Fruit fly (Drosophila melanogaster) whole organism, adult: ENCODE measurements around the gene CG31917.

Experiments
- CG12768 ChIP-seq: fragments of 200-800 bp; sonication (Bioruptor generic); optimal IDR thresholded peaks from 2 replicates; lab custom pipeline; 2017; ENCODE audit warnings: missing biosample characterization, missing genetic modification characterization, mild to moderate bottlenecking, moderate library complexity, missing genetic modification reagents
- CG14711 ChIP-seq: fragments of 200-800 bp; sonication (Bioruptor generic); optimal IDR thresholded peaks from 2 replicates; lab custom pipeline; 2018; ENCODE audit warnings: missing biosample characterization, mild to moderate bottlenecking, missing genetic modification characterization, moderate library complexity
- CG1620 ChIP-seq: fragments of 200-800 bp; sonication (Bioruptor generic); optimal IDR thresholded peaks from 2 replicates; lab custom pipeline; 2016; ENCODE audit warnings: missing biosample characterization, missing genetic modification characterization
- CG33017 ChIP-seq: fragments of 200-800 bp; sonication (Bioruptor generic); optimal IDR thresholded peaks from 2 replicates; lab custom pipeline; 2018; ENCODE audit warnings: missing biosample characterization, mild to moderate bottlenecking, missing genetic modification characterization, moderate library complexity
- CG7045 ChIP-seq: fragments of 200-800 bp; sonication (Bioruptor generic); optimal IDR thresholded peaks from 2 replicates; lab custom pipeline; 2017; ENCODE audit warnings: missing biosample characterization, mild to moderate bottlenecking, missing genetic modification characterization
- CG7101 ChIP-seq: fragments of 200-800 bp; sonication (Bioruptor generic); optimal IDR thresholded peaks from 2 replicates; lab custom pipeline; 2018; ENCODE audit warnings: missing biosample characterization, mild to moderate bottlenecking, missing genetic modification characterization, moderate library complexity
- Crg-1 ChIP-seq: fragments of 200-800 bp; sonication (Bioruptor generic); optimal IDR thresholded peaks from 2 replicates; lab custom pipeline; 2016; ENCODE audit warnings: missing biosample characterization, missing genetic modification characterization
- bab1 ChIP-seq: fragments of 200-800 bp; sonication (Bioruptor generic); optimal IDR thresholded peaks from 3 replicates; lab custom pipeline; 2019; ENCODE audit warnings: missing biosample characterization, mild to moderate bottlenecking, missing genetic modification characterization, moderate library complexity
- cic ChIP-seq: fragments of 200-800 bp; sonication (Bioruptor generic); optimal IDR thresholded peaks from 2 replicates; lab custom pipeline; 2017; ENCODE audit warnings: missing biosample characterization, mild to moderate bottlenecking, missing genetic modification characterization, moderate library complexity
- pad ChIP-seq: fragments of 200-800 bp; sonication (Bioruptor generic); optimal IDR thresholded peaks from 3 replicates; lab custom pipeline; 2017; ENCODE audit warnings: missing biosample characterization, missing genetic modification characterization, mild to moderate bottlenecking, moderate library complexity, missing genetic modification reagents

DNA sequence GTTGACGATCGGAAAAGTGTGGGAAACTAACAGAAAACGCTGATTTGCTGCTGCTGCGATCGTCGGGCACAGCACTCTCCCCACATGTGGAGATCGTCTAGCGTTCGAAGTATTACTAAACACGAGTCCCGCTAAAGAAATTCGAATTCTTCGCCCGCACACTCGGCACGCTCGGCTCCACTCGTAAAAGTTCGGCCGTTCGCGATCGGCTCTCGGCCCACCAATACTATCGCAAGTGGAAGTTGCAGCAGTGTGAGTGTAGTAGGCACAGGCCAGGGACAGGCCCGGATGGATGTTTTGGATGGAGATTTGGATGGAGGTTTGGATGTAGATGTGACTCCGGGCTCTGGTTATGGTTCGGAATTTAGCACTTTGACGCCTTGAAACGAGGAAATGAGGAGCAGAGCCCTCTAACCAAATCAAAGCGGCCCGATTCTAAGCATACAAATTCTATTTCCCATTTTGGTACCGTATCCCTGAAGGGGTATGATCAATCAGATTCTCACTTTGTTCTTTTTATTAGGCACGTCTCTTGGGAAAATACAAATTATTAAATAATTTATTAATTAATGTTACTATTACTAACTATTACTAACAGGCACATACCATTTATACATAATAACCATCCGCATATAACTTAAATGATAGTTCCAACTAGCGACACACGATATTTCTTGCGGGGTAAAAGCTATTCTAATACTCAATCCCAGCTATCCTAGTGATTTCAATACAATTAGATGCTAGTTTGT, 16.9 kb upstream of the CG31917 start:
- TF ChIP-seq CG7045 (GFP tag; lab: Kevin White, UChicago) (no peak), CG1620 (GFP tag; lab: Kevin White, UChicago) (no peak), cic (GFP tag; lab: Kevin White, UChicago) (peak; percentile 3), Crg-1 (GFP tag; lab: Kevin White, UChicago) (no peak), CG14711 (tag; lab: Kevin White, UChicago) (no peak), pad (GFP tag; lab: Kevin White, UChicago) (no peak), CG12768 (GFP tag; lab: Kevin White, UChicago) (no peak), CG7101 (no peak), CG33017 (tag; lab: Kevin White, UChicago) (no peak), bab1 (GFP tag; lab: Kevin White, UChicago) (no peak)
